Worm (Caenorhabditis elegans) whole organism, L1 larva: ENCODE results near the gene sulp-7.

Experiments used
- ceh-8 ChIP-seq: fragments of 200-800 bp; sonication (Bioruptor generic); optimal IDR thresholded peaks from 2 replicates; lab custom pipeline; 2018; ENCODE audit warnings: mild to moderate bottlenecking, missing genetic modification characterization, moderate library complexity, missing compliant biosample characterization
- ces-1 ChIP-seq: fragments of 150-350 bp; optimal IDR thresholded peaks from 2 replicates; lab custom pipeline; 2014; ENCODE audit warnings: missing biosample characterization, missing genetic modification reagents, missing genetic modification characterization
- elt-3 ChIP-seq, 6 experiments: fragments of 150-350 bp in 1 of 6; sonication (generic microtip); optimal IDR thresholded peaks; 2 replicates each; lab custom pipeline; 2017 to 2018; ENCODE audit warnings: missing biosample characterization in 6 of 6, missing genetic modification characterization in 6 of 6, inconsistent platforms in 1 of 6
- ets-5 ChIP-seq: fragments of 200-800 bp; sonication (Bioruptor generic); IDR thresholded peaks from 2 replicates; pipeline ENCODE4 v1.3.6; 2022; ENCODE audit warnings: missing genetic modification characterization, missing compliant biosample characterization
- fkh-10 ChIP-seq: sonication (generic microtip); optimal IDR thresholded peaks from 2 replicates; lab custom pipeline; 2017; ENCODE audit warnings: missing biosample characterization, missing genetic modification reagents, missing genetic modification characterization
- nhr-237 ChIP-seq: fragments of 150-350 bp; optimal IDR thresholded peaks from 2 replicates; lab custom pipeline; 2014; ENCODE audit warnings: missing biosample characterization, missing genetic modification characterization
- skn-1 ChIP-seq: fragments of 150-350 bp; optimal IDR thresholded peaks from 2 replicates; lab custom pipeline; 2014; ENCODE audit warnings: missing biosample characterization, missing genetic modification characterization
- sup-37 ChIP-seq: fragments of 200-800 bp; sonication (Bioruptor generic); optimal IDR thresholded peaks from 2 replicates; lab custom pipeline; 2018; ENCODE audit warnings: mild to moderate bottlenecking, missing genetic modification characterization, missing compliant biosample characterization
- unc-62 ChIP-seq: fragments of 150-350 bp; optimal IDR thresholded peaks from 2 replicates; lab custom pipeline; 2014; ENCODE audit warnings: missing biosample characterization, missing genetic modification reagents, missing genetic modification characterization
- xbp-1 ChIP-seq: sonication (generic microtip); optimal IDR thresholded peaks from 2 replicates; lab custom pipeline; 2016; ENCODE audit warnings: missing genetic modification characterization, missing compliant biosample characterization
- ztf-11 ChIP-seq, 2 experiments: sonication (generic microtip); optimal IDR thresholded peaks; 2 replicates each; lab custom pipeline; 2016 to 2017; ENCODE audit warnings: missing genetic modification characterization in 2 of 2, missing biosample characterization in 1 of 2, missing compliant biosample characterization in 1 of 2

DNA sequence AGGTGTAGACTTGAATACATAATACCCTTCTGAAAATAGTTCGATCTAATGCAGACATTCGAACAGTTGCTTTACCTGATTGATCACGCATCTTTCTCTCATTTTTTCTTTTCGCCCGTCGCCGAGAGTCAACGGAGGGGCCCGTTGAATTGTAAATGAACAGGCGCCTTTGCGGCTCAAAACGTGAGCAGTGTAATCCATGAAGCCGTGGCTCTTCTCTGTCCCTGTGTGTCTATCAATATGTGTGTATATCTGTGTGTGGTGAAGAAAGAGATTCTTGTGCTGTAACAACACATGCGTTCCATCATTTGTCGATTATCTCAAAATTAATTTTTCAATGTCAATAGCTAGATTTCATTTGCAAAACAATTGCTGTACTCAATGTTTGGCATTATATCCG lies 44.9 kb upstream of the sulp-7 start:
- no peak for TF ChIP-seq nhr-237
- TF ChIP-seq ces-1 (GFP tag; lab: Kevin White, UChicago), result no peak
- TF ChIP-seq ets-5 (GFP tag; lab: Robert Waterston, UW), result no peak
- TF ChIP-seq xbp-1, result no peak
- no peak for TF ChIP-seq skn-1 (tag; lab: Kevin White, UChicago)
- no peak for TF ChIP-seq unc-62 (GFP tag; lab: Kevin White, UChicago)
- TF ChIP-seq fkh-10 (GFP tag; lab: Kevin White, UChicago), result no peak
- no peak for TF ChIP-seq ztf-11 (tag; optimal IDR thresholded peaks at IDR 0.05; lab: Kevin White, UChicago)
- TF ChIP-seq elt-3 (tag; optimal IDR thresholded peaks at IDR 0.05; lab: Kevin White, UChicago), result no peak
- TF ChIP-seq sup-37 (GFP tag; lab: Kevin White, UChicago), result no peak
- TF ChIP-seq ceh-8, result no peak
